Fruit fly (Drosophila melanogaster) whole organism, embryonic: Measurements from ENCODE around the gene CG42583.
"Not testable (repeated sequence)": the region's sequence is repeated elsewhere in the genome, so short reads cannot be mapped to it uniquely, and the experiment has no call there.

ENCODE experiments used
- BEAF-32 ChIP-seq: fragments of 200-800 bp; sonication (Bioruptor generic); optimal IDR thresholded peaks from 3 replicates; lab custom pipeline; 2017; ENCODE audit warnings: missing biosample characterization, missing genetic modification characterization, mild to moderate bottlenecking, moderate library complexity, missing genetic modification reagents
- CG11456 ChIP-seq: fragments of 200-800 bp; sonication (Bioruptor generic); IDR thresholded peaks from 3 replicates; pipeline ENCODE4 v1.3.6; 2022; ENCODE audit warnings: missing biosample characterization, missing genetic modification characterization
- CG12659 ChIP-seq: fragments of 200-800 bp; sonication (Bioruptor generic); optimal IDR thresholded peaks from 3 replicates; lab custom pipeline; 2017; ENCODE audit warnings: mild to moderate bottlenecking, missing biosample characterization, missing genetic modification reagents, missing genetic modification characterization
- CG15696 ChIP-seq: fragments of 200-800 bp; sonication (Bioruptor generic); optimal IDR thresholded peaks from 2 replicates; lab custom pipeline; 2019; ENCODE audit warnings: missing biosample characterization, mild to moderate bottlenecking, missing genetic modification characterization, moderate library complexity
- CG1792 ChIP-seq: fragments of 200-800 bp; sonication (Bioruptor generic); optimal IDR thresholded peaks from 2 replicates; lab custom pipeline; 2016; ENCODE audit warnings: missing biosample characterization, missing genetic modification characterization
- CG30403 ChIP-seq: fragments of 200-800 bp; sonication (Bioruptor generic); optimal IDR thresholded peaks from 3 replicates; lab custom pipeline; 2016; ENCODE audit warnings: missing biosample characterization, missing genetic modification characterization
- CG6254 ChIP-seq: fragments of 200-800 bp; sonication (Bioruptor generic); optimal IDR thresholded peaks from 3 replicates; lab custom pipeline; 2017; ENCODE audit warnings: mild to moderate bottlenecking, missing biosample characterization, missing genetic modification reagents, missing genetic modification characterization
- CG8290 ChIP-seq, 3 experiments: fragments of 200-800 bp; sonication (Bioruptor generic); optimal IDR thresholded peaks; 2 replicates each; lab custom pipeline; 2016 to 2019; ENCODE audit warnings: missing biosample characterization in 3 of 3, missing genetic modification characterization in 3 of 3, mild to moderate bottlenecking in 2 of 3, moderate library complexity in 1 of 3
- CG8359 ChIP-seq: fragments of 200-800 bp; sonication (Bioruptor generic); optimal IDR thresholded peaks from 2 replicates; lab custom pipeline; 2017; ENCODE audit warnings: missing biosample characterization, mild to moderate bottlenecking, missing genetic modification characterization, borderline replicate concordance
- CG8765 ChIP-seq: fragments of 200-800 bp; sonication (Bioruptor generic); IDR thresholded peaks from 2 replicates; pipeline ENCODE4 v1.3.6; 2022; ENCODE audit warnings: missing biosample characterization, missing genetic modification characterization
- CG9215 ChIP-seq: fragments of 200-800 bp; sonication (Bioruptor generic); IDR thresholded peaks from 2 replicates; pipeline ENCODE4 v1.3.6; 2022; ENCODE audit warnings: missing biosample characterization, missing genetic modification characterization
- CG9932 ChIP-seq: fragments of 200-800 bp; sonication (Bioruptor generic); IDR thresholded peaks from 2 replicates; pipeline ENCODE4 v1.3.6; 2022; ENCODE audit warnings: missing biosample characterization, missing genetic modification characterization
- CHES-1-like ChIP-seq: fragments of 200-800 bp; sonication (Bioruptor generic); optimal IDR thresholded peaks from 2 replicates; lab custom pipeline; 2016; ENCODE audit warnings: missing biosample characterization, missing genetic modification characterization
- Chrac-16 ChIP-seq: fragments of 200-800 bp; sonication (Bioruptor generic); optimal IDR thresholded peaks from 3 replicates; lab custom pipeline; 2016; ENCODE audit warnings: missing biosample characterization, missing genetic modification characterization
- Dll ChIP-seq: fragments of 200-800 bp; sonication (Bioruptor generic); IDR thresholded peaks from 4 replicates; pipeline ENCODE4 v1.3.6; 2022; ENCODE audit warnings: missing biosample characterization, missing genetic modification characterization; ENCODE audit not compliant: partially characterized antibody
- Doc2 ChIP-seq: fragments of 200-800 bp; sonication (Bioruptor generic); IDR thresholded peaks from 2 replicates; pipeline ENCODE4 v1.3.6; 2022; ENCODE audit warnings: missing biosample characterization, missing genetic modification characterization
- E2f2 ChIP-seq: fragments of 200-800 bp; sonication (Bioruptor generic); IDR thresholded peaks from 2 replicates; pipeline ENCODE4 v1.3.6; 2022; ENCODE audit warnings: missing biosample characterization, missing genetic modification characterization
- Ets65A ChIP-seq: fragments of 200-800 bp; sonication (Bioruptor generic); peaks from one replicate; lab custom pipeline; 2016; ENCODE audit warnings: missing biosample characterization, missing genetic modification characterization
- Hey ChIP-seq: fragments of 200-800 bp; sonication (Bioruptor generic); optimal IDR thresholded peaks from 3 replicates; lab custom pipeline; 2018; ENCODE audit warnings: missing biosample characterization, mild to moderate bottlenecking, missing genetic modification characterization
- HmgD ChIP-seq: fragments of 200-800 bp; sonication (Bioruptor generic); optimal IDR thresholded peaks from 3 replicates; lab custom pipeline; 2016; ENCODE audit warnings: missing biosample characterization, missing genetic modification characterization
- Hmr ChIP-seq: fragments of 200-800 bp; sonication (Bioruptor generic); optimal IDR thresholded peaks from 3 replicates; lab custom pipeline; 2017; ENCODE audit warnings: mild to moderate bottlenecking, missing biosample characterization, missing genetic modification reagents, missing genetic modification characterization
- Lhr ChIP-seq: fragments of 200-800 bp; sonication (Bioruptor generic); optimal IDR thresholded peaks from 3 replicates; lab custom pipeline; 2017; ENCODE audit warnings: mild to moderate bottlenecking, missing biosample characterization, missing genetic modification reagents, missing genetic modification characterization
- Lim3 ChIP-seq: fragments of 200-800 bp; sonication (Bioruptor generic); IDR thresholded peaks from 2 replicates; pipeline ENCODE4 v1.3.6; 2022; ENCODE audit warnings: missing biosample characterization, missing genetic modification characterization
- Meics ChIP-seq: fragments of 200-800 bp; sonication (Bioruptor generic); optimal IDR thresholded peaks from 2 replicates; lab custom pipeline; 2017; ENCODE audit warnings: missing biosample characterization, mild to moderate bottlenecking, missing genetic modification characterization
- Myb ChIP-seq: fragments of 200-800 bp; sonication (Bioruptor generic); optimal IDR thresholded peaks from 2 replicates; lab custom pipeline; 2016; ENCODE audit warnings: missing biosample characterization, missing genetic modification characterization
- Opbp ChIP-seq: fragments of 200-800 bp; sonication (Bioruptor generic); IDR thresholded peaks from 3 replicates; pipeline ENCODE4 v1.3.6; 2022; ENCODE audit warnings: missing biosample characterization, missing genetic modification characterization; ENCODE audit not compliant: partially characterized antibody
- Rfx ChIP-seq: fragments of 200-800 bp; sonication (Bioruptor generic); IDR thresholded peaks from 2 replicates; pipeline ENCODE4 v1.3.6; 2022; ENCODE audit warnings: missing biosample characterization, missing genetic modification characterization
- Ssrp ChIP-seq: fragments of 200-800 bp; sonication (Bioruptor generic); optimal IDR thresholded peaks from 2 replicates; lab custom pipeline; 2018; ENCODE audit warnings: missing biosample characterization, mild to moderate bottlenecking, missing genetic modification characterization, moderate library complexity
- Usf ChIP-seq: fragments of 200-800 bp; sonication (Bioruptor generic); optimal IDR thresholded peaks from 2 replicates; lab custom pipeline; 2017; ENCODE audit warnings: missing genotype, missing biosample characterization, missing genetic modification characterization
- ash1 ChIP-seq: fragments of 200-800 bp; sonication (Bioruptor generic); optimal IDR thresholded peaks from 2 replicates; lab custom pipeline; 2018; ENCODE audit warnings: missing biosample characterization, mild to moderate bottlenecking, missing genetic modification characterization
- dimm ChIP-seq: fragments of 200-800 bp; sonication (Bioruptor generic); IDR thresholded peaks from 2 replicates; pipeline ENCODE4 v1.3.6; 2022; ENCODE audit warnings: missing biosample characterization, missing genetic modification characterization
- dpn ChIP-seq, 2 experiments: fragments of 200-800 bp; sonication (Bioruptor generic); optimal IDR thresholded peaks; 3 replicates each; lab custom pipeline; 2016; ENCODE audit warnings: missing biosample characterization in 2 of 2, missing genetic modification characterization in 2 of 2
- emc ChIP-seq: fragments of 200-800 bp; sonication (Bioruptor generic); optimal IDR thresholded peaks from 2 replicates; lab custom pipeline; 2016; ENCODE audit warnings: missing biosample characterization, missing genetic modification characterization
- eve ChIP-seq, 2 experiments: fragments of >200 bp; optimal IDR thresholded peaks; 2 replicates each; lab custom pipeline; 2017; ENCODE audit warnings: missing biosample characterization in 2 of 2, missing genetic modification characterization in 2 of 2
- lab ChIP-seq: fragments of 200-800 bp; sonication (Bioruptor generic); optimal IDR thresholded peaks from 3 replicates; lab custom pipeline; 2017; ENCODE audit warnings: missing biosample characterization, missing genetic modification characterization, mild to moderate bottlenecking, moderate library complexity, missing genetic modification reagents
- lbe ChIP-seq: fragments of 200-800 bp; sonication (Bioruptor generic); optimal IDR thresholded peaks from 2 replicates; lab custom pipeline; 2016; ENCODE audit warnings: missing biosample characterization, mild to moderate bottlenecking, missing genetic modification characterization
- row ChIP-seq: fragments of 200-800 bp; sonication (Bioruptor generic); IDR thresholded peaks from 3 replicates; pipeline ENCODE4 v1.3.6; 2022; ENCODE audit warnings: missing biosample characterization, missing genetic modification characterization
- sd ChIP-seq: fragments of 200-800 bp; sonication (Bioruptor generic); optimal IDR thresholded peaks from 3 replicates; lab custom pipeline; 2018; ENCODE audit warnings: missing biosample characterization, mild to moderate bottlenecking, missing genetic modification characterization, moderate library complexity
- sens ChIP-seq: fragments of 200-800 bp; sonication (Bioruptor generic); peaks from one replicate; lab custom pipeline; 2016; ENCODE audit warnings: missing biosample characterization, missing genetic modification characterization
- sens-2 ChIP-seq: fragments of 200-800 bp; sonication (Bioruptor generic); IDR thresholded peaks from 2 replicates; pipeline ENCODE4 v1.3.6; 2022; ENCODE audit warnings: missing biosample characterization, missing genetic modification characterization
- sisA ChIP-seq: fragments of 200-800 bp; sonication (Bioruptor generic); IDR thresholded peaks from 2 replicates; pipeline ENCODE4 v1.3.6; 2022; ENCODE audit warnings: missing biosample characterization, missing genetic modification characterization
- slou ChIP-seq: fragments of 200-800 bp; sonication (Bioruptor generic); optimal IDR thresholded peaks from 3 replicates; lab custom pipeline; 2016; ENCODE audit warnings: missing biosample characterization, missing genetic modification characterization
- sug ChIP-seq: fragments of 200-800 bp; optimal IDR thresholded peaks from 2 replicates; lab custom pipeline; 2019; ENCODE audit warnings: missing biosample characterization, mild to moderate bottlenecking, missing genetic modification characterization, moderate library complexity
- tgo ChIP-seq: fragments of 200-800 bp; sonication (Bioruptor generic); IDR thresholded peaks from 3 replicates; pipeline ENCODE4 v1.3.6; 2022; ENCODE audit warnings: missing biosample characterization, missing genetic modification characterization
- tin ChIP-seq: fragments of 200-800 bp; sonication (Bioruptor generic); optimal IDR thresholded peaks from 3 replicates; lab custom pipeline; 2016; ENCODE audit warnings: missing biosample characterization, missing genetic modification characterization
- zen ChIP-seq: fragments of 200-800 bp; sonication (Bioruptor generic); optimal IDR thresholded peaks from 3 replicates; lab custom pipeline; 2018; ENCODE audit warnings: missing biosample characterization, mild to moderate bottlenecking, missing genetic modification characterization, moderate library complexity

CG42583 gene

dm6 chrX:20133432-20133831, 6.2 kb upstream of the CG42583 start, which contains the start of gene CG15322:
Gene CG15322 (plus strand): TSS chrX:20133579.
- TF ChIP-seq CG8359 (GFP tag; lab: Kevin White, UChicago) (peak; percentile 98), emc (no peak), Hey (tag; lab: Kevin White, UChicago) (no peak), Ets65A (GFP tag; lab: Kevin White, UChicago) (peak; percentile 41), Rfx (GFP tag; lab: Robert Waterston, UW) (no peak), Usf (GFP tag; lab: Kevin White, UChicago) (no peak)
- TF ChIP-seq, all 482 proteins: peak for 2

dm6 chrX:20140710-20141109, 1.1 kb downstream of the CG42583 start, which contains the start of gene CG34332:
Gene CG34332 (plus strand): TSS chrX:20141010.
- no peak for TF ChIP-seq CG1792
- TF ChIP-seq sug (tag; lab: Kevin White, UChicago) = no peak
- TF ChIP-seq lab (GFP tag; lab: Kevin White, UChicago) = no peak
- no peak for TF ChIP-seq Chrac-16
- no peak for TF ChIP-seq dimm
- no peak for TF ChIP-seq Lim3 (GFP tag; lab: Robert Waterston, UW)
- TF ChIP-seq CG30403 (GFP tag; lab: Kevin White, UChicago) = no peak
- no peak for TF ChIP-seq Dll (GFP tag; lab: Robert Waterston, UW)
- TF ChIP-seq Ssrp (tag; lab: Kevin White, UChicago) = no peak
- TF ChIP-seq CG15696 = no peak
- no peak for TF ChIP-seq slou (GFP tag; lab: Kevin White, UChicago)
- TF ChIP-seq Doc2 (GFP tag; lab: Robert Waterston, UW) = no peak
- no peak for TF ChIP-seq sens-2 (GFP tag; lab: Robert Waterston, UW)
- no peak for TF ChIP-seq Opbp (GFP tag; lab: Robert Waterston, UW)
- no peak for TF ChIP-seq Lhr (GFP tag; lab: Kevin White, UChicago)

- not testable (repeated sequence) for TF ChIP-seq Myb; zen; sd (tag; lab: Kevin White, UChicago)
Measured at dm6 chrX:20143088-20143487, 3.5 kb downstream of the CG42583 start, which contains the start of gene Or19a. Gene Or19a (minus strand): TSS chrX:20143188.

dm6 chrX:20147693-20148174, 8.1 kb downstream of the CG42583 start, which contains the start of gene aspr:
Gene aspr (plus strand): TSS chrX:20148124.
- TF ChIP-seq CG9215 (0 out of 2 replicates have a peak, but pooled peaks have one; percentile 13), CHES-1-like (GFP tag; lab: Kevin White, UChicago) (no peak), CG8290 (GFP tag; optimal IDR thresholded peaks at IDR 0.05; lab: Kevin White, UChicago) (no peak), CG8290 (tag; optimal IDR thresholded peaks at IDR 0.05; lab: Kevin White, UChicago) (no peak), CG12659 (no peak), tgo (0 out of 3 replicates have a peak, but pooled peaks have one; percentile 18), Lim3 (GFP tag; lab: Robert Waterston, UW) (no peak), sisA (GFP tag; lab: Robert Waterston, UW) (no peak), Meics (peak; percentile 46), CG6254 (GFP tag; lab: Kevin White, UChicago) (no peak), eve (GFP tag; optimal IDR thresholded peaks at IDR 0.05; lab: Kevin White, UChicago) (no peak), BEAF-32 (GFP tag; lab: Kevin White, UChicago) (no peak), sens (peak; percentile 77), E2f2 (GFP tag; lab: Robert Waterston, UW) (no peak), ash1 (no peak), dpn (GFP tag; optimal IDR thresholded peaks at IDR 0.05; lab: Kevin White, UChicago) (no peak), HmgD (GFP tag; lab: Kevin White, UChicago) (no peak), lab (GFP tag; lab: Kevin White, UChicago) (no peak), CG9932 (GFP tag; lab: Robert Waterston, UW) (peak; percentile 50), Hmr (peak; percentile 2), CG11456 (no peak), tin (GFP tag; lab: Kevin White, UChicago) (no peak), row (no peak), lbe (no peak), CG8765 (GFP tag; lab: Robert Waterston, UW) (no peak)
